Worm (Caenorhabditis elegans) whole organism, L1 larva: Measurements from ENCODE around the gene frpr-21.

Source experiments
- blmp-1 ChIP-seq: fragments of 150-350 bp; optimal IDR thresholded peaks from 2 replicates; lab custom pipeline; 2014; ENCODE audit warnings: missing biosample characterization, missing genetic modification characterization
- ceh-82 ChIP-seq, 3 experiments: fragments of 150-350 bp in 1 of 3; sonication (generic microtip) in 2 of 3; optimal IDR thresholded peaks; 2 replicates each; lab custom pipeline; 2014 to 2017; ENCODE audit warnings: missing biosample characterization in 3 of 3, missing genetic modification characterization in 3 of 3
- dpl-1 ChIP-seq, 3 experiments: fragments of 150-350 bp in 2 of 3; sonication (generic microtip) in 1 of 3; optimal IDR thresholded peaks; 2 replicates each; lab custom pipeline; 2014 to 2017; ENCODE audit warnings: missing biosample characterization in 3 of 3, missing genetic modification characterization in 3 of 3, missing genetic modification reagents in 3 of 3
- elt-3 ChIP-seq, 6 experiments: fragments of 150-350 bp in 1 of 6; sonication (generic microtip); optimal IDR thresholded peaks; 2 replicates each; lab custom pipeline; 2017 to 2018; ENCODE audit warnings: missing biosample characterization in 6 of 6, missing genetic modification characterization in 6 of 6, inconsistent platforms in 1 of 6
- fkh-10 ChIP-seq: sonication (generic microtip); optimal IDR thresholded peaks from 2 replicates; lab custom pipeline; 2017; ENCODE audit warnings: missing biosample characterization, missing genetic modification reagents, missing genetic modification characterization
- lin-13 ChIP-seq: fragments of 150-350 bp; optimal IDR thresholded peaks from 2 replicates; lab custom pipeline; 2014; ENCODE audit warnings: missing biosample characterization, missing genetic modification reagents, missing genetic modification characterization
- mep-1 ChIP-seq: fragments of 150-350 bp; optimal IDR thresholded peaks from 2 replicates; lab custom pipeline; 2014; ENCODE audit warnings: missing biosample characterization, missing genetic modification characterization
- nhr-11 ChIP-seq: fragments of 150-350 bp; optimal IDR thresholded peaks from 2 replicates; lab custom pipeline; 2014; ENCODE audit warnings: missing biosample characterization, missing genetic modification characterization
- nhr-237 ChIP-seq: fragments of 150-350 bp; optimal IDR thresholded peaks from 2 replicates; lab custom pipeline; 2014; ENCODE audit warnings: missing biosample characterization, missing genetic modification characterization
- sox-4 ChIP-seq: sonication (generic microtip); optimal IDR thresholded peaks from 2 replicates; lab custom pipeline; 2016; ENCODE audit warnings: missing genetic modification characterization, missing compliant biosample characterization
- sup-37 ChIP-seq: fragments of 200-800 bp; sonication (Bioruptor generic); optimal IDR thresholded peaks from 2 replicates; lab custom pipeline; 2018; ENCODE audit warnings: mild to moderate bottlenecking, missing genetic modification characterization, missing compliant biosample characterization
- swsn-7 ChIP-seq: sonication (generic microtip); optimal IDR thresholded peaks from 2 replicates; lab custom pipeline; 2016; ENCODE audit warnings: missing genetic modification characterization, missing compliant biosample characterization
- unc-62 ChIP-seq: fragments of 150-350 bp; optimal IDR thresholded peaks from 2 replicates; lab custom pipeline; 2014; ENCODE audit warnings: missing biosample characterization, missing genetic modification reagents, missing genetic modification characterization
- zag-1 ChIP-seq: fragments of 150-350 bp; optimal IDR thresholded peaks from 2 replicates; lab custom pipeline; 2014; ENCODE audit warnings: missing biosample characterization, missing genetic modification characterization

DNA sequence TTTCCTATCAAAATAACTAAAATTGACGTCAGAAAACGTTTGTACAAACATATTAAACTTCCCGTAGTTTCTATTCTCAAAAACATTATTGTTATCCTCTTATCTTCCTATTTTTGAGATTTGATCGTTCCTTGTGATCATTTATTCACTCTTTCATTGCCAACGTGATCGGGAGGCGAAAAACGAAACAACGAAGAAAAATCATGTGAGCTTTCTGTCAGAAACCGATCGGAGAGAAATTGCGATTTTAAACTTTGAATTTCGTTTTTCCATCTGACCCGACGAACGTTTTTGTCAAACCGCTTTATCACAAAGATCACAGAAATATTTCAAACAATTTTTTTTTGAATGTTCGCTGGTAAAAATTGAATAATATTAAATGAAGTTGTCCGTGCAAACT, 24.5 kb upstream of the frpr-21 start:
- TF ChIP-seq nhr-11 (tag; lab: Kevin White, UChicago) (no peak), fkh-10 (GFP tag; lab: Kevin White, UChicago) (no peak), sox-4 (tag; lab: Kevin White, UChicago) (no peak), elt-3 (tag; optimal IDR thresholded peaks at IDR 0.05; lab: Kevin White, UChicago) (peak in 2 of 6 experiments; percentile 31 to 87), ceh-82 (tag; optimal IDR thresholded peaks at IDR 0.05; lab: Kevin White, UChicago) (no peak), blmp-1 (tag; lab: Kevin White, UChicago) (peak; percentile 92), zag-1 (tag; lab: Kevin White, UChicago) (no peak), dpl-1 (GFP tag; optimal IDR thresholded peaks at IDR 0.05; lab: Kevin White, UChicago) (peak in 2 of 3 experiments; percentile 6 to 42), lin-13 (GFP tag; lab: Kevin White, UChicago) (peak; percentile 8), mep-1 (tag; lab: Kevin White, UChicago) (peak; percentile 57), nhr-237 (tag; lab: Kevin White, UChicago) (no peak), swsn-7 (tag; lab: Kevin White, UChicago) (no peak), unc-62 (GFP tag; lab: Kevin White, UChicago) (no peak), sup-37 (GFP tag; lab: Kevin White, UChicago) (no peak)
